Worm (Caenorhabditis elegans) whole organism, mixed stage, embryonic: ENCODE data around the gene F35E12.10.

Experiments used
- M03D4.4 ChIP-seq: sonication (generic microtip); optimal IDR thresholded peaks from 2 replicates; lab custom pipeline; 2017; ENCODE audit warnings: mild to moderate bottlenecking, missing genetic modification characterization, missing compliant biosample characterization
- bed-3 ChIP-seq: fragments of 200-800 bp; sonication (Bioruptor generic); optimal IDR thresholded peaks from 3 replicates; lab custom pipeline; 2018; ENCODE audit warnings: mild to moderate bottlenecking, missing genetic modification characterization, moderate library complexity, missing compliant biosample characterization
- blmp-1 ChIP-seq: fragments of 150-350 bp; optimal IDR thresholded peaks from 2 replicates; lab custom pipeline; 2014; ENCODE audit warnings: missing biosample characterization, missing genetic modification characterization
- ceh-43 ChIP-seq: fragments of 200-800 bp; sonication (Bioruptor generic); optimal IDR thresholded peaks from 2 replicates; lab custom pipeline; 2018; ENCODE audit warnings: mild to moderate bottlenecking, missing genetic modification characterization, moderate library complexity, missing compliant biosample characterization
- ceh-83 ChIP-seq: fragments of 200-800 bp; sonication (Bioruptor generic); optimal IDR thresholded peaks from 2 replicates; lab custom pipeline; 2018; ENCODE audit warnings: mild to moderate bottlenecking, missing genetic modification characterization, missing compliant biosample characterization
- ces-1 ChIP-seq: fragments of 150-350 bp; optimal IDR thresholded peaks from 2 replicates; lab custom pipeline; 2014; ENCODE audit warnings: missing biosample characterization, missing genetic modification reagents, missing genetic modification characterization
- drap-1 ChIP-seq: fragments of 200-800 bp; sonication (Bioruptor generic); optimal IDR thresholded peaks from 3 replicates; lab custom pipeline; 2018; ENCODE audit warnings: mild to moderate bottlenecking, missing genetic modification characterization, missing compliant biosample characterization
- elt-1 ChIP-seq: sonication (generic microtip); optimal IDR thresholded peaks from 2 replicates; lab custom pipeline; 2017; ENCODE audit warnings: missing genetic modification characterization, mild to moderate bottlenecking, missing compliant biosample characterization, antibody characterized with exemption, moderate library complexity, borderline replicate concordance; ENCODE audit not compliant: insufficient read depth
- elt-3 ChIP-seq: fragments of 150-350 bp; optimal IDR thresholded peaks from 2 replicates; lab custom pipeline; 2014; ENCODE audit warnings: missing biosample characterization, missing genetic modification characterization
- flh-1 ChIP-seq: fragments of 200-800 bp; sonication (Bioruptor generic); optimal IDR thresholded peaks from 2 replicates; lab custom pipeline; 2018; ENCODE audit warnings: mild to moderate bottlenecking, missing genetic modification characterization, moderate library complexity, missing compliant biosample characterization
- ham-2 ChIP-seq: fragments of 200-800 bp; sonication (Bioruptor generic); optimal IDR thresholded peaks from 2 replicates; lab custom pipeline; 2018; ENCODE audit warnings: mild to moderate bottlenecking, missing genetic modification characterization, missing compliant biosample characterization
- hlh-1 ChIP-seq: fragments of 150-350 bp; optimal IDR thresholded peaks from 2 replicates; lab custom pipeline; 2014; ENCODE audit warnings: missing biosample characterization, missing genetic modification reagents, missing genetic modification characterization
- lin-13 ChIP-seq: fragments of 150-350 bp; optimal IDR thresholded peaks from 2 replicates; lab custom pipeline; 2014; ENCODE audit warnings: missing biosample characterization, missing genetic modification characterization
- lin-32 ChIP-seq: fragments of 200-800 bp; sonication (Bioruptor generic); optimal IDR thresholded peaks from 2 replicates; lab custom pipeline; 2018; ENCODE audit warnings: mild to moderate bottlenecking, missing genetic modification characterization, missing compliant biosample characterization
- lsy-2 ChIP-seq: fragments of 150-350 bp; optimal IDR thresholded peaks from 2 replicates; lab custom pipeline; 2014; ENCODE audit warnings: missing biosample characterization, missing genetic modification characterization
- mab-5 ChIP-seq: fragments of 150-350 bp; optimal IDR thresholded peaks from 2 replicates; lab custom pipeline; 2014; ENCODE audit warnings: missing biosample characterization, missing genetic modification characterization
- mep-1 ChIP-seq: fragments of 150-350 bp; optimal IDR thresholded peaks from 2 replicates; lab custom pipeline; 2017; ENCODE audit warnings: missing biosample characterization, missing genetic modification reagents, missing genetic modification characterization, inconsistent platforms
- mls-2 ChIP-seq: sonication (generic microtip); optimal IDR thresholded peaks from 2 replicates; lab custom pipeline; 2016; ENCODE audit warnings: mild to moderate bottlenecking, missing genetic modification characterization, moderate library complexity, missing compliant biosample characterization
- nhr-12 ChIP-seq: fragments of 150-350 bp; optimal IDR thresholded peaks from 2 replicates; lab custom pipeline; 2014; ENCODE audit warnings: missing biosample characterization, missing genetic modification characterization
- nhr-2 ChIP-seq: fragments of 150-350 bp; optimal IDR thresholded peaks from 2 replicates; lab custom pipeline; 2014; ENCODE audit warnings: missing biosample characterization, missing genetic modification characterization
- nhr-237 ChIP-seq: fragments of 150-350 bp; optimal IDR thresholded peaks from 2 replicates; lab custom pipeline; 2014; ENCODE audit warnings: missing biosample characterization, missing genetic modification characterization
- nhr-28 ChIP-seq: fragments of 150-350 bp; optimal IDR thresholded peaks from 2 replicates; lab custom pipeline; 2014; ENCODE audit warnings: missing biosample characterization, missing genetic modification characterization
- nhr-76 ChIP-seq: sonication (generic microtip); optimal IDR thresholded peaks from 2 replicates; lab custom pipeline; 2017; ENCODE audit warnings: missing biosample characterization, missing genetic modification characterization
- pha-4 ChIP-seq: fragments of 150-350 bp; optimal IDR thresholded peaks from 2 replicates; lab custom pipeline; 2018; ENCODE audit warnings: missing biosample characterization, missing genetic modification reagents, missing genetic modification characterization
- sem-2 ChIP-seq: fragments of 200-800 bp; sonication (Bioruptor generic); optimal IDR thresholded peaks from 2 replicates; lab custom pipeline; 2018; ENCODE audit warnings: mild to moderate bottlenecking, missing genetic modification characterization, missing compliant biosample characterization
- snpc-4 ChIP-seq: fragments of 150-350 bp; optimal IDR thresholded peaks from 2 replicates; lab custom pipeline; 2014; ENCODE audit warnings: missing biosample characterization, missing genetic modification characterization
- sptf-1 ChIP-seq: sonication (generic microtip); optimal IDR thresholded peaks from 2 replicates; lab custom pipeline; 2017; ENCODE audit warnings: mild to moderate bottlenecking, missing genetic modification characterization, moderate library complexity, missing compliant biosample characterization
- tbx-8 ChIP-seq: fragments of 200-800 bp; sonication (Bioruptor generic); optimal IDR thresholded peaks from 2 replicates; lab custom pipeline; 2018; ENCODE audit warnings: mild to moderate bottlenecking, missing genetic modification characterization, moderate library complexity, missing compliant biosample characterization
- unc-62 ChIP-seq: fragments of 150-350 bp; optimal IDR thresholded peaks from 2 replicates; lab custom pipeline; 2014; ENCODE audit warnings: missing biosample characterization, missing genetic modification reagents, missing genetic modification characterization
- zip-8 ChIP-seq: fragments of 150-350 bp; optimal IDR thresholded peaks from 2 replicates; lab custom pipeline; 2014; ENCODE audit warnings: missing biosample characterization, missing genetic modification characterization
- ztf-11 ChIP-seq: fragments of 150-350 bp; optimal IDR thresholded peaks from 2 replicates; lab custom pipeline; 2014; ENCODE audit warnings: missing biosample characterization, missing genetic modification characterization

F35E12.10 gene

DNA sequence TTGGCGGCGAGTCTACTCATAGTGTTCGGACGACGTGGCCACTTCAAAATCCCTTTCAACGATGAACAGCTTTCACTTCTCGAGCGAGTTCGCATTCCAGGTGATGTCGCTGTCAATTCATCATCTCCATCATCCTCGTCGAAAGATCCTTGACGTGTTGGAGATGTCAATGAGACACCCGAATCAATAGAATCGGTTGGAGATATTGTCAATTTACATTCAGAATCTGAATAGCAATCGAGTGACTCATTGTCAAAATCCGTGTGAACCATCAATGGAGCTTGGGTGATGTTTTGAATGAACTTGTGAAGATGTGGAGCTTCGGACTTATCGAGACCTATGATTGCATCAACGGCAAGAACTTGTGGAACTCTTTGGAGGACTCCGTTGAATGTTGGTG is 37.2 kb upstream of the F35E12.10 start:
- TF ChIP-seq nhr-12: no peak
- TF ChIP-seq hlh-1 (tag; lab: Kevin White, UChicago): no peak
- no peak for TF ChIP-seq tbx-8 (GFP tag; lab: Kevin White, UChicago)
- no peak for TF ChIP-seq elt-1 (tag; lab: Kevin White, UChicago)
- TF ChIP-seq sem-2 (GFP tag; lab: Kevin White, UChicago): no peak
- no peak for TF ChIP-seq nhr-237 (tag; lab: Kevin White, UChicago)
- no peak for TF ChIP-seq ham-2
- no peak for TF ChIP-seq ceh-83
- TF ChIP-seq blmp-1 (tag; lab: Kevin White, UChicago): no peak
- no peak for TF ChIP-seq zip-8
- no peak for TF ChIP-seq unc-62 (GFP tag; lab: Kevin White, UChicago)
- no peak for TF ChIP-seq pha-4
- no peak for TF ChIP-seq lin-32 (GFP tag; lab: Kevin White, UChicago)
- TF ChIP-seq bed-3 (GFP tag; lab: Kevin White, UChicago): no peak
- TF ChIP-seq elt-3: no peak
- TF ChIP-seq snpc-4: no peak
- no peak for TF ChIP-seq nhr-76 (tag; lab: Kevin White, UChicago)
- no peak for TF ChIP-seq ztf-11
- TF ChIP-seq M03D4.4 (tag; lab: Kevin White, UChicago): no peak
- no peak for TF ChIP-seq drap-1 (GFP tag; lab: Kevin White, UChicago)

- TF ChIP-seq sem-2 (GFP tag; lab: Kevin White, UChicago) (no peak), lin-13 (tag; lab: Kevin White, UChicago) (no peak), nhr-12 (peak; percentile 19)
- TF ChIP-seq, all 35 proteins: peak for 1
Observed at ce11 chrV:13782190-13782589, 33.6 kb upstream of the F35E12.10 start, which contains the start of gene decr-1.1. Gene decr-1.1, plus strand, starts transcription at chrV:13782399.

ce11 chrV:13780902-13781301 is 32.3 kb upstream of the F35E12.10 start:
- TF ChIP-seq unc-62 (GFP tag; lab: Kevin White, UChicago): no peak
- TF ChIP-seq ces-1 (GFP tag; lab: Kevin White, UChicago): no peak
- TF ChIP-seq lin-13 (tag; lab: Kevin White, UChicago): no peak
- no peak for TF ChIP-seq elt-3
- no peak for TF ChIP-seq tbx-8 (GFP tag; lab: Kevin White, UChicago)
- TF ChIP-seq mab-5 (tag; lab: Kevin White, UChicago): no peak

ce11 chrV:13777857-13778256 is 29.3 kb upstream of the F35E12.10 start, which contains the start of gene F53C11.9:
Gene F53C11.9, plus strand, starts transcription at chrV:13778015.
- TF ChIP-seq lsy-2 (tag; lab: Kevin White, UChicago) (no peak), unc-62 (GFP tag; lab: Kevin White, UChicago) (peak; percentile 34), nhr-12 (no peak)

DNA sequence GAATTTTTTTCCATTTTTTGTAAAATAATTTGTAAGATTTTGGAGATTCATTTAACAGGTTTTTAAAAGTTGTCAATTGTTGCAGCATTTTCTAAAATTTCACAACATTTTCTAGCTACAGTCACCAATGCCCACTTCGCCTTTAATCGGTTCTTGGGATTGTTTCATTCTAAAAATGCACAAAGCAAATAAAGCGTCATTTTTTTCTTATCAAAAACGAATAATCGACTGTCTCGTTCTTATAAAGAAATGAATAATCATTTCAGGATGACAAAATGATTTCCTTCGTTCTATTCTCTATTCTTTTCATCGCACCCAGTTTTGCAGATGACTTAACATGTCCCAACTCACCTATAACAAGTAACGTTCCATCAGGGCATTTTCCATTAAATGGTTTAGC is 27.0 kb upstream of the F35E12.10 start, which contains the start of gene F53C11.1:
TSS of gene F53C11.1 (plus strand) at position 268 of the 400 bp plus-strand sequence.
- TF ChIP-seq nhr-2 (tag; lab: Kevin White, UChicago) (no peak), M03D4.4 (tag; lab: Kevin White, UChicago) (no peak), bed-3 (GFP tag; lab: Kevin White, UChicago) (no peak), pha-4 (no peak), lin-32 (GFP tag; lab: Kevin White, UChicago) (no peak), lin-13 (tag; lab: Kevin White, UChicago) (no peak), sptf-1 (tag; lab: Kevin White, UChicago) (no peak), blmp-1 (tag; lab: Kevin White, UChicago) (no peak), lsy-2 (tag; lab: Kevin White, UChicago) (no peak), hlh-1 (tag; lab: Kevin White, UChicago) (no peak), nhr-28 (tag; lab: Kevin White, UChicago) (no peak), unc-62 (GFP tag; lab: Kevin White, UChicago) (no peak), flh-1 (GFP tag; lab: Kevin White, UChicago) (no peak), nhr-237 (tag; lab: Kevin White, UChicago) (no peak), nhr-76 (tag; lab: Kevin White, UChicago) (no peak), mep-1 (tag; lab: Kevin White, UChicago) (no peak), elt-3 (no peak), mab-5 (tag; lab: Kevin White, UChicago) (no peak), ceh-43 (no peak), mls-2 (tag; lab: Kevin White, UChicago) (no peak)
